Fruit fly (Drosophila melanogaster) whole organism, embryonic: ENCODE results near the gene CG11342.

ENCODE experiments used
- CG2120 ChIP-seq: fragments of 200-800 bp; sonication (Bioruptor generic); optimal IDR thresholded peaks from 3 replicates; lab custom pipeline; 2016; ENCODE audit warnings: missing biosample characterization, missing genetic modification characterization
- Sox102F ChIP-seq: fragments of 200-800 bp; sonication (Bioruptor generic); optimal IDR thresholded peaks from 2 replicates; lab custom pipeline; 2018; ENCODE audit warnings: missing biosample characterization, mild to moderate bottlenecking, missing genetic modification characterization, moderate library complexity

DNA sequence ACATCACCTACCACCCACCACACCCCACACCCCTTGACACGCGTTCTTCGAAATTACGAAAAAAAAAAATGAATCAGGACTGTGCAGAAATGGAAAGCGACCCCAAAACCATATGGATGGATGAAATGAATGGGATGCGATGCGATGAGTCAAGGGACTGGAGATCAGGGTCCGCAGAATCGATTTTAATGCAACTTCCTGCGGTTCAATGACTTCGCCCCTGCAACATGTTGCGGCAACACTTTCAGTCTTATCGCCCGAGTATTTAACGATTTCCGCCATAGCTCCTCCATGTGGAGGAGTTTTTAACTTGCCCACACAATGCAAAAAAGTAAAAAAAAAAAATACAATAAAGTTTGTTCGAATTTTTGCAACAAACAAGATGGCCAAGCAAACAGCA is 14.6 kb downstream of the CG11342 start:
- TF ChIP-seq Sox102F (GFP tag; lab: Kevin White, UChicago), result no peak
- TF ChIP-seq CG2120, result no peak
